Fruit fly (Drosophila melanogaster) whole organism, embryonic: ENCODE data around the gene mib1.

Experiments
- lola ChIP-seq, 3 experiments: fragments of >200 bp in 2 of 3; fragments of 200-800 bp in 1 of 3; sonication (Bioruptor generic) in 1 of 3; optimal IDR thresholded peaks; 2 replicates each; lab custom pipeline; 2017 to 2019; ENCODE audit warnings: missing biosample characterization in 3 of 3, missing genetic modification characterization in 3 of 3, mild to moderate bottlenecking in 1 of 3, moderate library complexity in 1 of 3
- z ChIP-seq: fragments of 200-800 bp; sonication (Bioruptor generic); IDR thresholded peaks from 3 replicates; pipeline ENCODE4 v1.3.6; 2022; ENCODE audit warnings: missing biosample characterization, missing genetic modification characterization

dm6 chr3L:16034224-16034623, 22.6 kb upstream of the mib1 start, which contains the start of gene CG42538:
- no peak for TF ChIP-seq z (GFP tag; lab: Robert Waterston, UW)
- TF ChIP-seq lola (GFP tag; optimal IDR thresholded peaks at IDR 0.05; lab: Kevin White, UChicago), result no peak
